Worm (Caenorhabditis elegans) whole organism, L4 larva: Measurements from ENCODE around the gene pqn-10.

Experiments used
- T26A8.4 ChIP-seq: fragments of 200-800 bp; sonication (Bioruptor generic); IDR thresholded peaks from 2 replicates; pipeline ENCODE4 v1.3.6; 2022; ENCODE audit warnings: missing genetic modification characterization, missing compliant biosample characterization
- Y48G9A.11 ChIP-seq: fragments of 200-800 bp; sonication (Bioruptor generic); IDR thresholded peaks from 2 replicates; pipeline ENCODE4 v1.3.6; 2022; ENCODE audit warnings: missing genetic modification reagents, missing genetic modification characterization, missing compliant biosample characterization
- aha-1 ChIP-seq: fragments of 150-350 bp; peaks from one replicate; lab custom pipeline; 2014; ENCODE audit warnings: missing biosample characterization, missing genetic modification characterization
- aly-2 ChIP-seq: sonication (generic microtip); optimal IDR thresholded peaks from 2 replicates; lab custom pipeline; 2018; ENCODE audit warnings: missing biosample characterization, missing genetic modification characterization
- ama-1 ChIP-seq: fragments of 150-350 bp; optimal IDR thresholded peaks from 2 replicates; lab custom pipeline; 2014; ENCODE audit warnings: inconsistent platforms, mixed read lengths
- arid-1 ChIP-seq: fragments of 200-800 bp; sonication (Bioruptor generic); conservative IDR thresholded peaks from 2 replicates; pipeline ENCODE4 v1.3.6; 2022; ENCODE audit warnings: missing genetic modification reagents, missing genetic modification characterization, missing compliant biosample characterization
- ceh-32 ChIP-seq: sonication (generic microtip); optimal IDR thresholded peaks from 2 replicates; lab custom pipeline; 2016; ENCODE audit warnings: mild to moderate bottlenecking, missing genetic modification characterization, missing compliant biosample characterization; ENCODE audit not compliant: poor library complexity
- ceh-44 ChIP-seq: fragments of 200-800 bp; sonication (Bioruptor generic); IDR thresholded peaks from 2 replicates; pipeline ENCODE4 v1.3.6; 2022; ENCODE audit warnings: missing genetic modification reagents, missing genetic modification characterization, missing compliant biosample characterization
- daf-12 ChIP-seq: fragments of 150-350 bp; optimal IDR thresholded peaks from 2 replicates; lab custom pipeline; 2014; ENCODE audit warnings: missing biosample characterization, missing genetic modification reagents, missing genetic modification characterization
- daf-16 ChIP-seq, 3 experiments: sonication (generic microtip); optimal IDR thresholded peaks; 2 replicates each; lab custom pipeline; 2016 to 2017; ENCODE audit warnings: missing genetic modification characterization in 3 of 3, missing genetic modification reagents in 3 of 3, mild to moderate bottlenecking in 2 of 3, missing compliant biosample characterization in 2 of 3, missing biosample characterization in 1 of 3, moderate library complexity in 1 of 3
- dmd-6 ChIP-seq: fragments of 200-800 bp; sonication (Bioruptor generic); IDR thresholded peaks from 2 replicates; pipeline ENCODE4 v1.3.6; 2022; ENCODE audit warnings: missing genetic modification reagents, missing genetic modification characterization, missing compliant biosample characterization
- dmd-9 ChIP-seq: fragments of 200-800 bp; sonication (Bioruptor generic); IDR thresholded peaks from 2 replicates; pipeline ENCODE4 v1.3.6; 2022; ENCODE audit warnings: missing genetic modification reagents, missing genetic modification characterization, missing compliant biosample characterization
- dpl-1 ChIP-seq: fragments of 150-350 bp; optimal IDR thresholded peaks from 2 replicates; lab custom pipeline; 2014; ENCODE audit warnings: missing biosample characterization, missing genetic modification reagents, missing genetic modification characterization
- egl-43 ChIP-seq: fragments of 200-800 bp; sonication (Bioruptor generic); IDR thresholded peaks from 2 replicates; pipeline ENCODE4 v1.3.6; 2022; ENCODE audit warnings: missing genetic modification reagents, missing genetic modification characterization, missing compliant biosample characterization
- fos-1 ChIP-seq: fragments of 150-350 bp; optimal IDR thresholded peaks from 2 replicates; lab custom pipeline; 2014; ENCODE audit warnings: missing biosample characterization, missing genetic modification characterization
- gei-8 ChIP-seq: fragments of 200-800 bp; sonication (Bioruptor generic); optimal IDR thresholded peaks from 2 replicates; lab custom pipeline; 2018; ENCODE audit warnings: mild to moderate bottlenecking, missing genetic modification characterization, missing compliant biosample characterization
- lsy-2 ChIP-seq, 2 experiments: fragments of 150-350 bp in 1 of 2; sonication (generic microtip) in 1 of 2; optimal IDR thresholded peaks; 2 replicates each; lab custom pipeline; 2014 to 2017; ENCODE audit warnings: missing biosample characterization in 2 of 2, missing genetic modification characterization in 2 of 2
- madf-9 ChIP-seq: fragments of 200-800 bp; sonication (Bioruptor generic); conservative IDR thresholded peaks from 2 replicates; pipeline ENCODE4 v1.3.6; 2022; ENCODE audit warnings: missing genetic modification reagents, missing genetic modification characterization, missing compliant biosample characterization
- nhr-10 ChIP-seq: fragments of 150-350 bp; optimal IDR thresholded peaks from 2 replicates; lab custom pipeline; 2014; ENCODE audit warnings: missing biosample characterization, missing genetic modification characterization
- nhr-28 ChIP-seq: fragments of 150-350 bp; optimal IDR thresholded peaks from 2 replicates; lab custom pipeline; 2014; ENCODE audit warnings: missing biosample characterization, missing genetic modification characterization
- nhr-41 ChIP-seq: fragments of 200-800 bp; sonication (Bioruptor generic); IDR thresholded peaks from 2 replicates; pipeline ENCODE4 v1.3.6; 2022; ENCODE audit warnings: missing genetic modification reagents, missing genetic modification characterization, missing compliant biosample characterization
- nhr-48 ChIP-seq: sonication (generic microtip); optimal IDR thresholded peaks from 2 replicates; lab custom pipeline; 2016; ENCODE audit warnings: mild to moderate bottlenecking, missing genetic modification characterization, missing compliant biosample characterization
- nhr-77 ChIP-seq: fragments of 150-350 bp; optimal IDR thresholded peaks from 2 replicates; lab custom pipeline; 2014; ENCODE audit warnings: missing biosample characterization, missing genetic modification characterization
- pha-4 ChIP-seq, 2 experiments: fragments of 150-350 bp in 1 of 2; fragments of 200-800 bp in 1 of 2; sonication (Bioruptor generic) in 1 of 2; IDR thresholded peaks in 1 of 2; optimal IDR thresholded peaks in 1 of 2; 2 replicates each; pipeline versions ENCODE4 v1.3.6 to Lab custom; 2014 to 2022; ENCODE audit warnings: missing genetic modification characterization in 2 of 2, missing genetic modification reagents in 2 of 2, missing biosample characterization in 1 of 2, missing compliant biosample characterization in 1 of 2
- rbr-2 ChIP-seq: sonication (generic microtip); optimal IDR thresholded peaks from 2 replicates; lab custom pipeline; 2016; ENCODE audit warnings: missing genotype, missing genetic modification characterization, missing compliant biosample characterization
- sdz-12 ChIP-seq: fragments of 200-800 bp; sonication (Bioruptor generic); optimal IDR thresholded peaks from 2 replicates; lab custom pipeline; 2018; ENCODE audit warnings: mild to moderate bottlenecking, missing genetic modification characterization, missing compliant biosample characterization
- set-16 ChIP-seq: fragments of 200-800 bp; sonication (Bioruptor generic); IDR thresholded peaks from 2 replicates; pipeline ENCODE4 v1.3.6; 2022; ENCODE audit warnings: missing genetic modification reagents, missing genetic modification characterization, missing compliant biosample characterization
- spr-3 ChIP-seq: fragments of 200-800 bp; sonication (Bioruptor generic); optimal IDR thresholded peaks from 2 replicates; lab custom pipeline; 2018; ENCODE audit warnings: mild to moderate bottlenecking, missing genetic modification characterization, missing compliant biosample characterization
- tra-1 ChIP-seq: fragments of 200-800 bp; sonication (Bioruptor generic); IDR thresholded peaks from 2 replicates; pipeline ENCODE4 v1.3.6; 2022; ENCODE audit warnings: missing genetic modification reagents, missing genetic modification characterization, missing compliant biosample characterization
- unc-62 ChIP-seq, 3 experiments: fragments of 150-350 bp in 1 of 3; sonication (generic microtip); optimal IDR thresholded peaks in 2 of 3; peaks in 1 of 3; 1 replicate in 1 of 3; 2 replicates in 2 of 3; lab custom pipeline; 2014 to 2017; ENCODE audit warnings: missing biosample characterization in 3 of 3, missing genetic modification characterization in 3 of 3, missing genetic modification reagents in 3 of 3, missing genotype in 1 of 3
- vab-7 ChIP-seq: fragments of 200-800 bp; sonication (Bioruptor generic); IDR thresholded peaks from 2 replicates; pipeline ENCODE4 v1.3.6; 2022; ENCODE audit warnings: missing genetic modification reagents, missing genetic modification characterization, missing compliant biosample characterization
- zag-1 ChIP-seq: fragments of 150-350 bp; optimal IDR thresholded peaks from 2 replicates; lab custom pipeline; 2014; ENCODE audit warnings: missing biosample characterization, missing genetic modification characterization
- zfp-2 ChIP-seq: sonication (generic microtip); optimal IDR thresholded peaks from 2 replicates; lab custom pipeline; 2016; ENCODE audit warnings: mild to moderate bottlenecking, missing genetic modification characterization, missing compliant biosample characterization
- zip-2 ChIP-seq: fragments of 150-350 bp; optimal IDR thresholded peaks from 2 replicates; lab custom pipeline; 2014; ENCODE audit warnings: missing biosample characterization, missing genetic modification characterization
- ztf-11 ChIP-seq: fragments of 150-350 bp; optimal IDR thresholded peaks from 2 replicates; lab custom pipeline; 2014; ENCODE audit warnings: missing biosample characterization, missing genetic modification characterization

Gene pqn-10

ce11 chrIII:6527902-6528301, at the start of gene pqn-10:
pqn-10 (plus strand) TSS chrIII:6528202.
- no peak for TF ChIP-seq lsy-2 (tag; optimal IDR thresholded peaks at IDR 0.05; lab: Kevin White, UChicago)
- no peak for TF ChIP-seq tra-1
- TF ChIP-seq vab-7: no peak
- TF ChIP-seq rbr-2 (tag; lab: Kevin White, UChicago): no peak
- TF ChIP-seq dmd-6 (GFP tag; lab: Robert Waterston, UW): no peak
- no peak for TF ChIP-seq dmd-9 (GFP tag; lab: Robert Waterston, UW)
- TF ChIP-seq arid-1: no peak
- no peak for TF ChIP-seq unc-62 (GFP tag; optimal IDR thresholded peaks at IDR 0.05 in 1 of 2; lab: Kevin White, UChicago)
- no peak for TF ChIP-seq unc-62 (tag; optimal IDR thresholded peaks at IDR 0.05; lab: Kevin White, UChicago)
- TF ChIP-seq nhr-10: no peak
- no peak for TF ChIP-seq madf-9 (GFP tag; lab: Robert Waterston, UW)
- no peak for TF ChIP-seq sdz-12 (GFP tag; lab: Kevin White, UChicago)
- no peak for TF ChIP-seq nhr-41
- no peak for TF ChIP-seq nhr-77
- no peak for TF ChIP-seq daf-16 (GFP tag; optimal IDR thresholded peaks at IDR 0.05; lab: Kevin White, UChicago)
- TF ChIP-seq daf-16 (tag; optimal IDR thresholded peaks at IDR 0.05; lab: Kevin White, UChicago): no peak
- no peak for TF ChIP-seq dpl-1 (GFP tag; lab: Kevin White, UChicago)
- TF ChIP-seq nhr-48 (tag; lab: Kevin White, UChicago): no peak
- TF ChIP-seq ceh-32 (tag; lab: Kevin White, UChicago): no peak

ce11 chrIII:6478256-6479004, 49.6 kb upstream of the pqn-10 start, which contains the start of gene zip-8:
zip-8 (plus strand) TSS chrIII:6478955.
- TF ChIP-seq set-16 (GFP tag; lab: Robert Waterston, UW) (peak; percentile 66), aha-1 (peak; percentile 71), ceh-44 (GFP tag; lab: Robert Waterston, UW) (no peak)
- TF ChIP-seq, all 104 proteins: peak for 2

- no peak for TF ChIP-seq pha-4 (GFP tag; IDR thresholded peaks at IDR 0.05; lab: Robert Waterston, UW)
- TF ChIP-seq pha-4 (tag; optimal IDR thresholded peaks at IDR 0.05; lab: Kevin White, UChicago): no peak
- TF ChIP-seq aha-1: peak; percentile 93
These were observed 48.6 kb upstream of the pqn-10 start for ce11 chrIII:6479439-6479838.

- TF ChIP-seq T26A8.4 (GFP tag; lab: Robert Waterston, UW) (no peak), daf-12 (tag; lab: Kevin White, UChicago) (no peak), zip-2 (no peak)
- TF ChIP-seq, all 104 proteins: peak for 0
These were observed 45.1 kb upstream of the pqn-10 start, which contains the start of gene chtb-2 for ce11 chrIII:6482918-6483317. chtb-2 (plus strand) TSS chrIII:6483218.

- peak; percentile 63 for TF ChIP-seq dpl-1 (GFP tag; lab: Kevin White, UChicago)
- peak; percentile 24 for TF ChIP-seq rbr-2 (tag; lab: Kevin White, UChicago)
- TF ChIP-seq nhr-48 (tag; lab: Kevin White, UChicago): no peak
- TF ChIP-seq zfp-2 (tag; lab: Kevin White, UChicago): no peak
- TF ChIP-seq, all 104 proteins: peak for 2
These were observed 39.1 kb upstream of the pqn-10 start for ce11 chrIII:6488916-6489315.

- TF ChIP-seq nhr-77 (no peak), egl-43 (GFP tag; lab: Robert Waterston, UW) (no peak), Y48G9A.11 (GFP tag; lab: Robert Waterston, UW) (0 out of 2 replicates have a peak, but pooled peaks have one; percentile 11), vab-7 (no peak), pha-4 (GFP tag; IDR thresholded peaks at IDR 0.05; lab: Robert Waterston, UW) (peak; percentile 29; the same call in 1 of the 2 replicates), pha-4 (tag; optimal IDR thresholded peaks at IDR 0.05; lab: Kevin White, UChicago) (no peak), sdz-12 (GFP tag; lab: Kevin White, UChicago) (no peak), ztf-11 (tag; lab: Kevin White, UChicago) (no peak), zag-1 (tag; lab: Kevin White, UChicago) (no peak), spr-3 (GFP tag; lab: Kevin White, UChicago) (no peak), aly-2 (tag; lab: Kevin White, UChicago) (no peak), fos-1 (tag; lab: Kevin White, UChicago) (no peak), dmd-9 (GFP tag; lab: Robert Waterston, UW) (no peak), ama-1 (lab: Kevin White, UChicago) (no peak), nhr-10 (no peak), dpl-1 (GFP tag; lab: Kevin White, UChicago) (no peak), nhr-28 (no peak), gei-8 (GFP tag; lab: Kevin White, UChicago) (no peak)
These were observed 38.5 kb upstream of the pqn-10 start, which contains the start of gene rpt-3 for ce11 chrIII:6489493-6489892. rpt-3 (plus strand) TSS chrIII:6489793.
